Worm (Caenorhabditis elegans) whole organism, early embryonic: ENCODE data around the gene C39B10.1.
A peak's percentile ranks its signal among the peaks of the same experiment; 100 is the strongest.

Experiments used
- B0310.2 ChIP-seq: sonication (generic microtip); optimal IDR thresholded peaks from 2 replicates; lab custom pipeline; 2016; ENCODE audit warnings: mild to moderate bottlenecking, missing genetic modification characterization, missing compliant biosample characterization
- F13C5.2 ChIP-seq: sonication (generic microtip); optimal IDR thresholded peaks from 2 replicates; lab custom pipeline; 2017; ENCODE audit warnings: mild to moderate bottlenecking, missing genetic modification characterization, inconsistent platforms, missing compliant biosample characterization
- aly-1 ChIP-seq: sonication (generic microtip); optimal IDR thresholded peaks from 2 replicates; lab custom pipeline; 2016; ENCODE audit warnings: missing genetic modification characterization, missing compliant biosample characterization
- ama-1 ChIP-seq: fragments of 150-350 bp; optimal IDR thresholded peaks from 2 replicates; lab custom pipeline; 2014
- ceh-13 ChIP-seq: fragments of 200-800 bp; sonication (Bioruptor generic); optimal IDR thresholded peaks from 2 replicates; lab custom pipeline; 2018; ENCODE audit warnings: mild to moderate bottlenecking, missing genetic modification characterization, missing compliant biosample characterization
- ceh-36 ChIP-seq: sonication (generic microtip); optimal IDR thresholded peaks from 2 replicates; lab custom pipeline; 2016; ENCODE audit warnings: missing genetic modification characterization, inconsistent platforms, missing compliant biosample characterization
- ets-7 ChIP-seq: sonication (generic microtip); optimal IDR thresholded peaks from 2 replicates; lab custom pipeline; 2016; ENCODE audit warnings: missing genotype, missing genetic modification characterization, missing compliant biosample characterization
- flt-1 ChIP-seq: fragments of 200-800 bp; sonication (Bioruptor generic); IDR thresholded peaks from 2 replicates; pipeline ENCODE4 v1.3.6; 2022; ENCODE audit warnings: missing genetic modification characterization, missing compliant biosample characterization
- hmbx-1 ChIP-seq: sonication (generic microtip); optimal IDR thresholded peaks from 2 replicates; lab custom pipeline; 2016; ENCODE audit warnings: mild to moderate bottlenecking, missing genetic modification characterization, missing compliant biosample characterization
- hmg-4 ChIP-seq: fragments of 200-800 bp; sonication (Bioruptor generic); optimal IDR thresholded peaks from 2 replicates; lab custom pipeline; 2018; ENCODE audit warnings: mild to moderate bottlenecking, missing genetic modification characterization, missing compliant biosample characterization
- hnd-1 ChIP-seq: sonication (generic microtip); optimal IDR thresholded peaks from 2 replicates; lab custom pipeline; 2016; ENCODE audit warnings: missing genetic modification characterization, missing compliant biosample characterization
- pes-1 ChIP-seq: fragments of 200-800 bp; sonication (Bioruptor generic); IDR thresholded peaks from 2 replicates; pipeline ENCODE4 v1.3.6; 2022; ENCODE audit warnings: missing genetic modification reagents, missing genetic modification characterization, missing compliant biosample characterization
- scrt-1 ChIP-seq: fragments of 200-800 bp; sonication (Bioruptor generic); IDR thresholded peaks from 2 replicates; pipeline ENCODE4 v1.3.6; 2022; ENCODE audit warnings: missing genetic modification characterization, missing compliant biosample characterization
- sea-1 ChIP-seq: fragments of 200-800 bp; sonication (Bioruptor generic); conservative IDR thresholded peaks from 2 replicates; pipeline ENCODE4 v1.3.6; 2022; ENCODE audit warnings: missing genetic modification characterization, missing compliant biosample characterization
- tbx-11 ChIP-seq: fragments of 200-800 bp; sonication (Bioruptor generic); IDR thresholded peaks from 2 replicates; pipeline ENCODE4 v1.3.6; 2022; ENCODE audit warnings: missing genetic modification characterization, missing compliant biosample characterization
- tbx-37 ChIP-seq: fragments of 200-800 bp; sonication (Bioruptor generic); conservative IDR thresholded peaks from 2 replicates; pipeline ENCODE4 v1.3.6; 2022; ENCODE audit warnings: missing genetic modification reagents, missing genetic modification characterization, missing compliant biosample characterization
- tra-4 ChIP-seq: sonication (generic microtip); optimal IDR thresholded peaks from 2 replicates; lab custom pipeline; 2017; ENCODE audit warnings: missing genetic modification characterization, missing compliant biosample characterization

The C39B10.1 gene

ce11 chrX:10440781-10441180 lies 22.7 kb downstream of the C39B10.1 start:
- TF ChIP-seq hmbx-1: no peak
- TF ChIP-seq tbx-11: no peak
- TF ChIP-seq aly-1 (tag; lab: Kevin White, UChicago): no peak
- no peak for TF ChIP-seq flt-1 (GFP tag; lab: Robert Waterston, UW)
- TF ChIP-seq ceh-13 (GFP tag; lab: Kevin White, UChicago): no peak
- no peak for TF ChIP-seq F13C5.2 (tag; lab: Kevin White, UChicago)
- no peak for TF ChIP-seq scrt-1 (GFP tag; lab: Robert Waterston, UW)
- TF ChIP-seq tra-4 (tag; lab: Kevin White, UChicago): no peak
- TF ChIP-seq B0310.2: no peak
- no peak for TF ChIP-seq hnd-1
- TF ChIP-seq sea-1 (GFP tag; lab: Robert Waterston, UW): no peak
- no peak for TF ChIP-seq hmg-4 (GFP tag; lab: Kevin White, UChicago)
- TF ChIP-seq pes-1 (GFP tag; lab: Robert Waterston, UW): no peak
- no peak for TF ChIP-seq ama-1 (lab: Kevin White, UChicago)
- TF ChIP-seq ets-7 (tag; lab: Kevin White, UChicago): no peak
- no peak for TF ChIP-seq ceh-36 (tag; lab: Kevin White, UChicago)
- no peak for TF ChIP-seq tbx-37 (GFP tag; lab: Robert Waterston, UW)

ce11 chrX:10437421-10437820 lies 26.0 kb downstream of the C39B10.1 start:
- no peak for TF ChIP-seq ceh-13 (GFP tag; lab: Kevin White, UChicago)
- TF ChIP-seq B0310.2: no peak
- TF ChIP-seq aly-1 (tag; lab: Kevin White, UChicago): no peak
- TF ChIP-seq sea-1 (GFP tag; lab: Robert Waterston, UW): no peak
- TF ChIP-seq ama-1 (lab: Kevin White, UChicago): no peak
- no peak for TF ChIP-seq ceh-36 (tag; lab: Kevin White, UChicago)
- TF ChIP-seq scrt-1 (GFP tag; lab: Robert Waterston, UW): no peak

ce11 chrX:10435492-10435939 lies 27.9 kb downstream of the C39B10.1 start:
- TF ChIP-seq aly-1 (tag; lab: Kevin White, UChicago): no peak
- TF ChIP-seq B0310.2: no peak
- peak; percentile 3; the same call in 1 of the 2 replicates for TF ChIP-seq flt-1 (GFP tag; lab: Robert Waterston, UW)
- peak; percentile 58 for TF ChIP-seq F13C5.2 (tag; lab: Kevin White, UChicago)
- no peak for TF ChIP-seq ceh-36 (tag; lab: Kevin White, UChicago)
- peak; percentile 71 for TF ChIP-seq ets-7 (tag; lab: Kevin White, UChicago)
- TF ChIP-seq tbx-37 (GFP tag; lab: Robert Waterston, UW): no peak; the same call in 1 of the 2 replicates
- TF ChIP-seq hmbx-1: no peak
- no peak for TF ChIP-seq ceh-13 (GFP tag; lab: Kevin White, UChicago)
- no peak for TF ChIP-seq tra-4 (tag; lab: Kevin White, UChicago)
- peak; percentile 92 for TF ChIP-seq hmg-4 (GFP tag; lab: Kevin White, UChicago)

ce11 chrX:10433863-10434262 lies 29.6 kb downstream of the C39B10.1 start:
- TF ChIP-seq ama-1 (lab: Kevin White, UChicago) (no peak), hmg-4 (GFP tag; lab: Kevin White, UChicago) (no peak), flt-1 (GFP tag; lab: Robert Waterston, UW) (no peak), hmbx-1 (no peak)

ce11 chrX:10432786-10433185 lies 30.7 kb downstream of the C39B10.1 start:
- TF ChIP-seq ceh-13 (GFP tag; lab: Kevin White, UChicago): no peak
- TF ChIP-seq tra-4 (tag; lab: Kevin White, UChicago): no peak
- TF ChIP-seq ama-1 (lab: Kevin White, UChicago): no peak
- no peak for TF ChIP-seq hmbx-1
- TF ChIP-seq flt-1 (GFP tag; lab: Robert Waterston, UW): no peak
- TF ChIP-seq B0310.2: no peak
- TF ChIP-seq hnd-1: no peak
- no peak for TF ChIP-seq ceh-36 (tag; lab: Kevin White, UChicago)

ce11 chrX:10430866-10431265 lies 32.6 kb downstream of the C39B10.1 start:
- no peak for TF ChIP-seq hnd-1
- no peak for TF ChIP-seq flt-1 (GFP tag; lab: Robert Waterston, UW)
- no peak for TF ChIP-seq ceh-13 (GFP tag; lab: Kevin White, UChicago)
- TF ChIP-seq ceh-36 (tag; lab: Kevin White, UChicago): no peak
- no peak for TF ChIP-seq tbx-37 (GFP tag; lab: Robert Waterston, UW)
- TF ChIP-seq B0310.2: no peak
- TF ChIP-seq ama-1 (lab: Kevin White, UChicago): no peak
- TF ChIP-seq hmbx-1: no peak
- TF ChIP-seq F13C5.2 (tag; lab: Kevin White, UChicago): no peak
- no peak for TF ChIP-seq tra-4 (tag; lab: Kevin White, UChicago)
- no peak for TF ChIP-seq ets-7 (tag; lab: Kevin White, UChicago)
- TF ChIP-seq tbx-11: no peak
- TF ChIP-seq scrt-1 (GFP tag; lab: Robert Waterston, UW): no peak
- TF ChIP-seq pes-1 (GFP tag; lab: Robert Waterston, UW): no peak

- TF ChIP-seq B0310.2 (no peak), hmg-4 (GFP tag; lab: Kevin White, UChicago) (peak; percentile 18)
Observed at ce11 chrX:10429203-10429602, 34.2 kb downstream of the C39B10.1 start.

- no peak for TF ChIP-seq tbx-11
- TF ChIP-seq tbx-37 (GFP tag; lab: Robert Waterston, UW): no peak
Observed at ce11 chrX:10428557-10428956, 34.9 kb downstream of the C39B10.1 start, which contains the start of gene mig-15. Gene mig-15, minus strand, starts transcription at chrX:10428657.
